Worm (Caenorhabditis elegans): ENCODE data around the gene wdr-20.

DNA sequence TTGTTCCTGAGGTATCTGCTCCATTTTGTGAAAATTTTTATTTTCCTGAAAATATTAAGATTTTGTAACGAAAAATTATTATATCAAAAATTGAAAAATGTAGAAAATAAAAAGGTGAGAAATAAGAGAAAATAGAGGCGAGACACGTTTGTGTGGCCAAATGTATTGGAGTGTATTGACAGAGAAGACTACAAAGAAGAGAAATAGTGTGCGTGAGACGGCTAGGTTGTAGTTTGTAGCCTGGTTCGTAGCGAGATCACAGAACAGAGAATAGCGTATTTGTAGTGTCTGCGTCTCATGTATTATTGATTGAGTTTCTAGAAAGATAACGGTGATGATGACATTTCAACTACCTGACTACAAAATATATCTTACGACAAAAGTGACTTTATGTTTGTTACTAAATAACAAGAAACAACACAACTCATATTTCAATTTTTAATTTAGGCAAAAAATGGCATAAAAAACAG is 49.9 kb downstream of the wdr-20 start, which contains the start of gene nhr-12:
- TF ChIP-seq elt-3 (tag; optimal IDR thresholded peaks at IDR 0.05) (no peak), unc-62 (GFP tag; optimal IDR thresholded peaks at IDR 0.05) (no peak), nhr-237 (tag; optimal IDR thresholded peaks at IDR 0.05) (no peak)
